Worm (Caenorhabditis elegans) whole organism, early embryonic: Measurements from ENCODE around the gene ttbk-2.2.
A peak's percentile ranks its signal among the peaks of the same experiment; 100 is the strongest.

Source experiments
- B0310.2 ChIP-seq: sonication (generic microtip); optimal IDR thresholded peaks from 2 replicates; lab custom pipeline; 2016; ENCODE audit warnings: mild to moderate bottlenecking, missing genetic modification characterization, missing compliant biosample characterization
- ama-1 ChIP-seq: fragments of 150-350 bp; optimal IDR thresholded peaks from 2 replicates; lab custom pipeline; 2014

DNA sequence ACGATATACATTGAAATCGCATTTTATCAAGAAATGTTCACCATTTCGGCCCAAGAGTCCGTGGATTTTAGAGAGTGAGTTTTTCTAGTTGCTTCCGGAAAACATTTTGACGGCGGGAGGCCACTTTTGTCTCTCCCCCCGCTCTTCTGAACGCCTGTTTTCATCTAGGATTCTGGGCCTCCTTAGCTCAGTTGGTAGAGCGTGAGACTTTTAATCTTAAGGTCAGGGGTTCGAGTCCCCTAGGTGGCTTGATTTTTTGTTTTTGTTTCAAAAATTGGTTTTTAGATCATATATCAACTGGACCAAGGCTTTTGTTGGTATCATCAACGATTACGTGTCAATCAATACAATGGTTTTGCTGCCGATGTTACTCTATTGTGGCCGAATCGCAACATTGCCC is 28.0 kb downstream of the ttbk-2.2 start:
- TF ChIP-seq ama-1 (lab: Kevin White, UChicago) = no peak
- peak; percentile 18 for TF ChIP-seq B0310.2 (tag; lab: Kevin White, UChicago)
